Worm (Caenorhabditis elegans) whole organism, L2 larva: ENCODE measurements around the gene ptr-16.

Source experiments
- ama-1 ChIP-seq: fragments of 150-350 bp; optimal IDR thresholded peaks from 2 replicates; lab custom pipeline; 2018; ENCODE audit warnings: inconsistent platforms
- ceh-16 ChIP-seq: fragments of 150-350 bp; optimal IDR thresholded peaks from 2 replicates; lab custom pipeline; 2014; ENCODE audit warnings: missing biosample characterization, missing genetic modification characterization
- lin-39 ChIP-seq: fragments of 150-350 bp; optimal IDR thresholded peaks from 2 replicates; lab custom pipeline; 2014; ENCODE audit warnings: missing biosample characterization, missing genetic modification reagents, missing genetic modification characterization
- mab-5 ChIP-seq: fragments of 150-350 bp; optimal IDR thresholded peaks from 2 replicates; lab custom pipeline; 2014; ENCODE audit warnings: missing biosample characterization, missing genetic modification characterization
- nhr-237 ChIP-seq: fragments of 150-350 bp; optimal IDR thresholded peaks from 2 replicates; lab custom pipeline; 2014; ENCODE audit warnings: missing biosample characterization, missing genetic modification characterization
- skn-1 ChIP-seq: sonication (generic microtip); optimal IDR thresholded peaks from 2 replicates; lab custom pipeline; 2017; ENCODE audit warnings: missing biosample characterization, missing genetic modification characterization

- TF ChIP-seq mab-5: no peak
- no peak for TF ChIP-seq lin-39 (tag; lab: Kevin White, UChicago)
- no peak for TF ChIP-seq skn-1
- TF ChIP-seq nhr-237 (tag; lab: Kevin White, UChicago): no peak
- TF ChIP-seq ama-1: no peak
- no peak for TF ChIP-seq ceh-16 (tag; lab: Kevin White, UChicago)
Observed at ce11 chrV:1155914-1156313, 9.6 kb upstream of the ptr-16 start, which contains the start of gene cmd-1.
